Worm (Caenorhabditis elegans): Measurements from ENCODE around the gene gas-1.

- TF ChIP-seq ama-1 (optimal IDR thresholded peaks at IDR 0.05) (no peak), fkh-10 (GFP tag; optimal IDR thresholded peaks at IDR 0.05) (no peak), zip-5 (tag; optimal IDR thresholded peaks at IDR 0.05) (no peak), F13H6.1 (tag; optimal IDR thresholded peaks at IDR 0.05) (no peak), che-1 (tag; optimal IDR thresholded peaks at IDR 0.05) (no peak), hlh-13 (GFP tag; optimal IDR thresholded peaks at IDR 0.05) (no peak), ceh-19 (GFP tag; optimal IDR thresholded peaks at IDR 0.05) (no peak), hlh-6 (tag; optimal IDR thresholded peaks at IDR 0.05) (no peak), ztf-16 (tag; optimal IDR thresholded peaks at IDR 0.05) (no peak)
These were observed 30.8 kb upstream of the gas-1 start for ce11 chrX:15621001-15621400.
